Worm (Caenorhabditis elegans) whole organism, late embryonic: ENCODE data around the gene C01B10.7.

Source experiments
- F13H6.1 ChIP-seq: sonication (generic microtip); optimal IDR thresholded peaks from 2 replicates; lab custom pipeline; 2016; ENCODE audit warnings: missing genetic modification characterization, missing compliant biosample characterization
- ama-1 ChIP-seq: fragments of 150-350 bp; optimal IDR thresholded peaks from 2 replicates; lab custom pipeline; 2014
- ceh-45 ChIP-seq: fragments of 200-800 bp; sonication (Bioruptor generic); IDR thresholded peaks from 2 replicates; pipeline ENCODE4 v1.3.6; 2022; ENCODE audit warnings: missing genetic modification reagents, missing genetic modification characterization, missing compliant biosample characterization
- dve-1 ChIP-seq: sonication (generic microtip); optimal IDR thresholded peaks from 2 replicates; lab custom pipeline; 2017; ENCODE audit warnings: antibody characterized with exemption, mild to moderate bottlenecking, missing genetic modification characterization, missing compliant biosample characterization
- syd-9 ChIP-seq: sonication (generic microtip); optimal IDR thresholded peaks from 2 replicates; lab custom pipeline; 2016; ENCODE audit warnings: mild to moderate bottlenecking, missing genetic modification characterization, moderate library complexity, missing compliant biosample characterization
- unc-55 ChIP-seq: sonication (generic microtip); optimal IDR thresholded peaks from 2 replicates; lab custom pipeline; 2017; ENCODE audit warnings: missing biosample characterization, missing genetic modification reagents, missing genetic modification characterization

DNA sequence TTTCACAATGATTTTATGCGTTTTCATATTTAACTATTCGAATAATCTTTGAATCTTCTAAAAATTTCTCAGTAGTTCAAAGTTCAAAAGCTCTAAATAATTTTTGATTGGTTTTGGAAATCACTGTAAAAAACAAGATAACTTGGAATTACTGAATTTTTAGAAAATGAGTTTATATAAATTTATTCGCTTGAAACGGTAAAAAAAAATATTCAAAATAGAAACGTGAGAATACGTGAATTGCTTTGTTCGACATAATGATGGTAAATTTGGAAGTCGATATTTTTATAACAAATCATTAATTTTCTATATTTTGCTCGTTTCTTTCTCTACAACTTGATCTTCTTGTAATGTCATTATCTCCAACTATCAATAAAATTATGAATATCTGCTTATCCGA is 15.0 kb upstream of the C01B10.7 start, which contains the start of gene C01B10.44:
- TF ChIP-seq ceh-45 (GFP tag; lab: Robert Waterston, UW): no peak
- TF ChIP-seq F13H6.1 (tag; lab: Kevin White, UChicago): no peak
- no peak for TF ChIP-seq ama-1 (lab: Kevin White, UChicago)
- no peak for TF ChIP-seq syd-9 (tag; lab: Kevin White, UChicago)
- TF ChIP-seq dve-1: no peak
- no peak for TF ChIP-seq unc-55 (GFP tag; lab: Kevin White, UChicago)
